Fruit fly (Drosophila melanogaster): ENCODE measurements around the gene CG31510.

Gene CG31510

dm6 chr3R:25137565-25138367, 15.0 kb upstream of the CG31510 start, which contains the start of gene danr (continued):
- TF ChIP-seq CG3163 (GFP tag; optimal IDR thresholded peaks at IDR 0.05) (peak; percentile 63), CG1603 (tag; optimal IDR thresholded peaks at IDR 0.05) (no peak), lov (optimal IDR thresholded peaks at IDR 0.05) (no peak), lov (GFP tag; IDR thresholded peaks at IDR 0.05) (peak; percentile 52; the same call in 1 of the 3 replicates), CG4707 (GFP tag; optimal IDR thresholded peaks at IDR 0.05) (no peak), CG3065 (GFP tag; optimal IDR thresholded peaks at IDR 0.05) (no peak), ap (GFP tag; IDR thresholded peaks at IDR 0.05) (no peak), CG15514 (GFP tag; optimal IDR thresholded peaks at IDR 0.05) (no peak), CG1602 (GFP tag; optimal IDR thresholded peaks at IDR 0.05) (no peak), nom (GFP tag; optimal IDR thresholded peaks at IDR 0.05) (peak; percentile 6), scrt (GFP tag; optimal IDR thresholded peaks at IDR 0.05) (peak; percentile 96), CG11504 (tag; optimal IDR thresholded peaks at IDR 0.05) (no peak), ERR (GFP tag; optimal IDR thresholded peaks at IDR 0.05) (no peak), yki (optimal IDR thresholded peaks at IDR 0.05) (peak; percentile 53), zen2 (GFP tag; IDR thresholded peaks at IDR 0.05; ENCODE audit: partially characterized antibody) (peak; percentile 22; the same call in 1 of the 3 replicates), knrl (GFP tag; IDR thresholded peaks at IDR 0.05; ENCODE audit: partially characterized antibody) (no peak), CG10565 (GFP tag; optimal IDR thresholded peaks at IDR 0.05) (no peak), Usf (GFP tag; optimal IDR thresholded peaks at IDR 0.05) (no peak), CG9876 (GFP tag; optimal IDR thresholded peaks at IDR 0.05) (no peak), Asciz (GFP tag; optimal IDR thresholded peaks at IDR 0.05) (no peak), Xbp1 (GFP tag; optimal IDR thresholded peaks at IDR 0.05) (no peak), pho (GFP tag; optimal IDR thresholded peaks at IDR 0.05) (no peak), CG3838 (GFP tag; optimal IDR thresholded peaks at IDR 0.05) (no peak), repo (GFP tag; optimal IDR thresholded peaks at IDR 0.05) (no peak), az2 (GFP tag; optimal IDR thresholded peaks at IDR 0.05) (no peak), Fer3 (tag; optimal IDR thresholded peaks at IDR 0.05) (no peak), pros (GFP tag; optimal IDR thresholded peaks at IDR 0.05) (peak; percentile 65), cas (GFP tag; IDR thresholded peaks at IDR 0.05) (no peak), btn (GFP tag; optimal IDR thresholded peaks at IDR 0.05) (no peak), CG1832 (GFP tag; optimal IDR thresholded peaks at IDR 0.05) (peak; percentile 64), tgo (GFP tag; IDR thresholded peaks at IDR 0.05) (no peak), cg (GFP tag; optimal IDR thresholded peaks at IDR 0.05) (peak; percentile 72), CG6854 (GFP tag; optimal IDR thresholded peaks at IDR 0.05) (no peak), CG13296 (GFP tag; optimal IDR thresholded peaks at IDR 0.05) (no peak), Spps (tag; optimal IDR thresholded peaks at IDR 0.05) (no peak), danr (GFP tag; IDR thresholded peaks at IDR 0.05) (0 out of 2 replicates have a peak, but pooled peaks have one; percentile 10), CG13123 (GFP tag; optimal IDR thresholded peaks at IDR 0.05) (no peak), pita (GFP tag; optimal IDR thresholded peaks at IDR 0.05) (no peak), Rx (GFP tag; IDR thresholded peaks at IDR 0.05) (no peak), CG12299 (tag; optimal IDR thresholded peaks at IDR 0.05) (no peak), Oli (tag; optimal IDR thresholded peaks at IDR 0.05) (no peak), Deaf1 (tag; optimal IDR thresholded peaks at IDR 0.05) (peak; percentile 92), CG12659 (GFP tag; optimal IDR thresholded peaks at IDR 0.05) (no peak), Fer1 (GFP tag; optimal IDR thresholded peaks at IDR 0.05) (no peak), Hr39 (optimal IDR thresholded peaks at IDR 0.05) (no peak)
